Worm (Caenorhabditis elegans) whole organism, L2 larva: Measurements from ENCODE around the gene cul-2.

Experiments used
- ama-1 ChIP-seq: fragments of 150-350 bp; optimal IDR thresholded peaks from 2 replicates; lab custom pipeline; 2018; ENCODE audit warnings: inconsistent platforms
- lin-13 ChIP-seq: fragments of 150-350 bp; optimal IDR thresholded peaks from 2 replicates; lab custom pipeline; 2014; ENCODE audit warnings: missing biosample characterization, missing genetic modification reagents, missing genetic modification characterization
- skn-1 ChIP-seq: sonication (generic microtip); optimal IDR thresholded peaks from 2 replicates; lab custom pipeline; 2017; ENCODE audit warnings: missing biosample characterization, missing genetic modification characterization
- zag-1 ChIP-seq: fragments of 150-350 bp; optimal IDR thresholded peaks from 2 replicates; lab custom pipeline; 2014; ENCODE audit warnings: missing biosample characterization, missing genetic modification characterization

DNA sequence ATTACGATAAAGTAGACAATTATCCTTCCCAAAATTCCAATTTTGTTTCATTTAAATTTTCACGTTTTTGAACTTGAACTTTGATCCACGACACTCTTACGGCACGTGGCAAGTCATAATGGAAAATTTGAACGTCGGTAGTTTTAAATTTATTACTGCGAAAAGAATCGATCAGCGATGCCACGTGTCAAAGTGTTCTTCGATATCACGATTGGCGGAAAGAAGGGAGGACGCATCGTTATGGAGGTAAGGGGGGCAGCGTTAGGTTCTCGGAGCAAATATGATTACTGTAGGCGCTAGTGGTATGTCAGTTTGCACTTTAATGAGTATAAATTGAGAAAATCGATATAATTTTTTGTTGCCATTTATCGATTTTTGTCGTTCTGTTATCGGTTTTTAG lies 5.5 kb downstream of the cul-2 start, which contains the start of gene cyn-2:
- TF ChIP-seq zag-1 (tag; lab: Kevin White, UChicago) (no peak), ama-1 (lab: Kevin White, UChicago) (no peak), lin-13 (GFP tag; lab: Kevin White, UChicago) (no peak), skn-1 (tag; lab: Kevin White, UChicago) (no peak)
